Worm (Caenorhabditis elegans) whole organism, late embryonic: Measurements from ENCODE around the gene F28C6.9.

Source experiments
- C08G9.2 ChIP-seq: sonication (generic microtip); optimal IDR thresholded peaks from 2 replicates; lab custom pipeline; 2016; ENCODE audit warnings: mild to moderate bottlenecking, missing genetic modification characterization, moderate library complexity, missing compliant biosample characterization
- ama-1 ChIP-seq: fragments of 150-350 bp; optimal IDR thresholded peaks from 2 replicates; lab custom pipeline; 2014
- ceh-9 ChIP-seq: sonication (generic microtip); optimal IDR thresholded peaks from 2 replicates; lab custom pipeline; 2016; ENCODE audit warnings: mild to moderate bottlenecking, missing genetic modification characterization, inconsistent platforms, missing compliant biosample characterization
- fkh-10 ChIP-seq: fragments of 150-350 bp; optimal IDR thresholded peaks from 2 replicates; lab custom pipeline; 2014; ENCODE audit warnings: missing biosample characterization, missing genetic modification reagents, missing genetic modification characterization
- gmeb-2 ChIP-seq: sonication (generic microtip); optimal IDR thresholded peaks from 2 replicates; lab custom pipeline; 2016; ENCODE audit warnings: missing genetic modification characterization, inconsistent platforms, missing compliant biosample characterization
- nhr-11 ChIP-seq: fragments of 150-350 bp; optimal IDR thresholded peaks from 2 replicates; lab custom pipeline; 2014; ENCODE audit warnings: missing biosample characterization, missing genetic modification characterization
- nhr-232 ChIP-seq: sonication (generic microtip); optimal IDR thresholded peaks from 2 replicates; lab custom pipeline; 2016; ENCODE audit warnings: missing genetic modification characterization, missing compliant biosample characterization
- pha-4 ChIP-seq: fragments of 150-350 bp; optimal IDR thresholded peaks from 2 replicates; lab custom pipeline; 2018; ENCODE audit warnings: missing biosample characterization, missing genetic modification reagents, missing genetic modification characterization
- rnt-1 ChIP-seq: sonication (generic microtip); optimal IDR thresholded peaks from 2 replicates; lab custom pipeline; 2016; ENCODE audit warnings: missing genetic modification characterization, missing compliant biosample characterization
- tbx-2 ChIP-seq: sonication (generic microtip); optimal IDR thresholded peaks from 2 replicates; lab custom pipeline; 2016; ENCODE audit warnings: missing genetic modification characterization, missing compliant biosample characterization
- unc-55 ChIP-seq: sonication (generic microtip); optimal IDR thresholded peaks from 2 replicates; lab custom pipeline; 2017; ENCODE audit warnings: missing biosample characterization, missing genetic modification reagents, missing genetic modification characterization

DNA sequence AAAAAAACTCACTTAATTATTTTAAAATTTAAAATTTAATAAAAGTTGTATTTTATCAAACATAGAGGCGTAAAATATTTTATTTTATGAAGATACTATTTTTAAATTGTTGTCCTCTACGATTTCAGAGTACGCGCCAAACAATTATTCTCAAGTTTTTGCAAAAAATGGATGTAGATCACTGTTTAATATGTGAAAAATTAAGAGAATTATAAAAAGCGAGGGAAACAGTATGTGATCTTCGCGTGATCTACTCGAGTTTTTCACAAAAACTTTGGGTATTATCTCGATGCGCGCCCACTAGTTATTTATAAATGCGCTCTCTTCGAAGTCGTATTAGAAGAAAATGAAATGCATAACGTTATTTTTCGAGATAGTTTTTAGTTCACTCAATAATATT lies 38.9 kb upstream of the F28C6.9 start:
- TF ChIP-seq ceh-9 (tag; lab: Kevin White, UChicago) (no peak), pha-4 (tag; lab: Kevin White, UChicago) (no peak), ama-1 (lab: Kevin White, UChicago) (no peak), rnt-1 (tag; lab: Kevin White, UChicago) (no peak), fkh-10 (GFP tag; lab: Kevin White, UChicago) (no peak), tbx-2 (tag; lab: Kevin White, UChicago) (no peak), gmeb-2 (tag; lab: Kevin White, UChicago) (no peak), nhr-11 (tag; lab: Kevin White, UChicago) (no peak), unc-55 (no peak), C08G9.2 (no peak), nhr-232 (tag; lab: Kevin White, UChicago) (no peak)
